Worm (Caenorhabditis elegans) whole organism, young adult: ENCODE data around the gene srw-40.

ENCODE experiments used
- B0261.1 ChIP-seq: sonication (generic microtip); optimal IDR thresholded peaks from 2 replicates; lab custom pipeline; 2016; ENCODE audit warnings: mild to moderate bottlenecking, missing genetic modification characterization, moderate library complexity, missing compliant biosample characterization
- ama-1 ChIP-seq, 3 experiments: fragments of 150-350 bp in 1 of 3; sonication (generic microtip) in 2 of 3; optimal IDR thresholded peaks; 2 replicates each; lab custom pipeline; 2014 to 2018; ENCODE audit warnings: missing biosample characterization in 2 of 3, missing genetic modification characterization in 2 of 3, missing genetic modification reagents in 2 of 3
- pha-4 ChIP-seq: fragments of 150-350 bp; sonication (generic microtip); optimal IDR thresholded peaks from 2 replicates; lab custom pipeline; 2014; ENCODE audit warnings: missing biosample characterization, missing genetic modification reagents, missing genetic modification characterization
- ztf-26 ChIP-seq: sonication (generic microtip); optimal IDR thresholded peaks from 2 replicates; lab custom pipeline; 2017; ENCODE audit warnings: missing genetic modification characterization, missing compliant biosample characterization

- no peak for TF ChIP-seq pha-4
- no peak for TF ChIP-seq B0261.1 (tag; lab: Kevin White, UChicago)
- TF ChIP-seq ztf-26 (tag; lab: Kevin White, UChicago) = no peak
- TF ChIP-seq ama-1 (optimal IDR thresholded peaks at IDR 0.05; lab: Kevin White, UChicago) = no peak
- TF ChIP-seq ama-1 (GFP tag; optimal IDR thresholded peaks at IDR 0.05; lab: Kevin White, UChicago) = no peak
Observed at ce11 chrII:4275637-4276252, 40.2 kb downstream of the srw-40 start, which contains the start of gene npr-42.
